Worm (Caenorhabditis elegans) whole organism, late embryonic: ENCODE results near the gene C09E8.1.
A peak's percentile ranks its signal among the peaks of the same experiment; 100 is the strongest.
"Not testable (repeated sequence)": the region's sequence is repeated elsewhere in the genome, so short reads cannot be mapped to it uniquely, and the experiment has no call there.

Experiments
- F13H6.1 ChIP-seq: sonication (generic microtip); optimal IDR thresholded peaks from 2 replicates; lab custom pipeline; 2016; ENCODE audit warnings: missing genetic modification characterization, missing compliant biosample characterization
- K02D7.2 ChIP-seq: sonication (generic microtip); optimal IDR thresholded peaks from 2 replicates; lab custom pipeline; 2017; ENCODE audit warnings: mild to moderate bottlenecking, missing genetic modification characterization, missing compliant biosample characterization
- T23F11.4 ChIP-seq: fragments of 200-800 bp; sonication (Bioruptor generic); optimal IDR thresholded peaks from 2 replicates; lab custom pipeline; 2018; ENCODE audit warnings: mild to moderate bottlenecking, missing genetic modification characterization, missing compliant biosample characterization
- ama-1 ChIP-seq: fragments of 150-350 bp; optimal IDR thresholded peaks from 2 replicates; lab custom pipeline; 2014
- ceh-14 ChIP-seq: sonication (generic microtip); optimal IDR thresholded peaks from 2 replicates; lab custom pipeline; 2016; ENCODE audit warnings: missing genotype, missing genetic modification characterization, missing compliant biosample characterization
- ceh-18 ChIP-seq: sonication (generic microtip); optimal IDR thresholded peaks from 2 replicates; lab custom pipeline; 2016; ENCODE audit warnings: missing genetic modification characterization, missing compliant biosample characterization
- ceh-19 ChIP-seq: fragments of 200-800 bp; sonication (Bioruptor generic); optimal IDR thresholded peaks from 2 replicates; lab custom pipeline; 2018; ENCODE audit warnings: mild to moderate bottlenecking, missing genetic modification characterization, missing compliant biosample characterization
- ceh-2 ChIP-seq: sonication (generic microtip); optimal IDR thresholded peaks from 2 replicates; lab custom pipeline; 2016; ENCODE audit warnings: missing genotype, missing genetic modification characterization, missing compliant biosample characterization
- ceh-22 ChIP-seq: sonication (generic microtip); optimal IDR thresholded peaks from 2 replicates; lab custom pipeline; 2017; ENCODE audit warnings: missing biosample characterization, missing genetic modification characterization
- ceh-31 ChIP-seq: sonication (generic microtip); optimal IDR thresholded peaks from 2 replicates; lab custom pipeline; 2016; ENCODE audit warnings: missing genetic modification characterization, missing compliant biosample characterization
- ceh-45 ChIP-seq: fragments of 200-800 bp; sonication (Bioruptor generic); IDR thresholded peaks from 2 replicates; pipeline ENCODE4 v1.3.6; 2022; ENCODE audit warnings: missing genetic modification reagents, missing genetic modification characterization, missing compliant biosample characterization
- ceh-6 ChIP-seq: fragments of 200-800 bp; sonication (Bioruptor generic); optimal IDR thresholded peaks from 2 replicates; lab custom pipeline; 2018; ENCODE audit warnings: mild to moderate bottlenecking, missing genetic modification characterization, missing compliant biosample characterization
- che-1 ChIP-seq: sonication (generic microtip); optimal IDR thresholded peaks from 2 replicates; lab custom pipeline; 2016; ENCODE audit warnings: mild to moderate bottlenecking, missing genetic modification characterization, missing compliant biosample characterization
- dmd-4 ChIP-seq: sonication (generic microtip); optimal IDR thresholded peaks from 2 replicates; lab custom pipeline; 2016; ENCODE audit warnings: borderline replicate concordance, missing genetic modification characterization, missing compliant biosample characterization
- elt-2 ChIP-seq: sonication (generic microtip); optimal IDR thresholded peaks from 2 replicates; lab custom pipeline; 2016; ENCODE audit warnings: missing genetic modification reagents, missing genetic modification characterization, missing compliant biosample characterization
- elt-4 ChIP-seq: sonication (generic microtip); optimal IDR thresholded peaks from 2 replicates; lab custom pipeline; 2016; ENCODE audit warnings: missing genetic modification characterization, missing compliant biosample characterization
- ets-4 ChIP-seq: sonication (generic microtip); optimal IDR thresholded peaks from 2 replicates; lab custom pipeline; 2016; ENCODE audit warnings: missing genetic modification characterization, missing compliant biosample characterization
- fkh-6 ChIP-seq: sonication (generic microtip); optimal IDR thresholded peaks from 2 replicates; lab custom pipeline; 2016; ENCODE audit warnings: missing genetic modification characterization, missing compliant biosample characterization
- gmeb-2 ChIP-seq: sonication (generic microtip); optimal IDR thresholded peaks from 2 replicates; lab custom pipeline; 2016; ENCODE audit warnings: missing genetic modification characterization, inconsistent platforms, missing compliant biosample characterization
- hlh-6 ChIP-seq: sonication (generic microtip); optimal IDR thresholded peaks from 2 replicates; lab custom pipeline; 2016; ENCODE audit warnings: missing genotype, missing genetic modification characterization, missing compliant biosample characterization
- hlh-8 ChIP-seq: sonication (generic microtip); optimal IDR thresholded peaks from 2 replicates; lab custom pipeline; 2016; ENCODE audit warnings: missing genotype, missing genetic modification characterization, missing compliant biosample characterization
- madf-2 ChIP-seq: sonication (generic microtip); optimal IDR thresholded peaks from 2 replicates; lab custom pipeline; 2017; ENCODE audit warnings: missing genetic modification characterization, missing compliant biosample characterization
- nfya-1 ChIP-seq: sonication (generic microtip); optimal IDR thresholded peaks from 2 replicates; lab custom pipeline; 2017; ENCODE audit warnings: missing genetic modification characterization, mild to moderate bottlenecking, missing compliant biosample characterization, antibody characterized with exemption, moderate library complexity
- odd-2 ChIP-seq: sonication (generic microtip); optimal IDR thresholded peaks from 2 replicates; lab custom pipeline; 2017; ENCODE audit warnings: antibody characterized with exemption, mild to moderate bottlenecking, missing genetic modification characterization, missing compliant biosample characterization
- pag-3 ChIP-seq: sonication (generic microtip); optimal IDR thresholded peaks from 2 replicates; lab custom pipeline; 2016; ENCODE audit warnings: missing compliant biosample characterization, missing genetic modification characterization, borderline replicate concordance
- pha-4 ChIP-seq: fragments of 150-350 bp; optimal IDR thresholded peaks from 2 replicates; lab custom pipeline; 2018; ENCODE audit warnings: missing biosample characterization, missing genetic modification reagents, missing genetic modification characterization
- pros-1 ChIP-seq: fragments of 150-350 bp; optimal IDR thresholded peaks from 2 replicates; lab custom pipeline; 2014; ENCODE audit warnings: missing biosample characterization, missing genetic modification reagents, missing genetic modification characterization
- sox-4 ChIP-seq: sonication (generic microtip); optimal IDR thresholded peaks from 2 replicates; lab custom pipeline; 2017; ENCODE audit warnings: mild to moderate bottlenecking, missing genetic modification characterization, inconsistent platforms, missing compliant biosample characterization
- unc-3 ChIP-seq, 2 experiments: fragments of 200-800 bp in 1 of 2; sonication (Bioruptor generic) in 1 of 2; sonication (generic microtip) in 1 of 2; conservative IDR thresholded peaks in 1 of 2; optimal IDR thresholded peaks in 1 of 2; 2 replicates each; pipeline versions ENCODE4 v1.3.6 to Lab custom; 2016 to 2022; ENCODE audit warnings: missing compliant biosample characterization in 2 of 2, missing genetic modification characterization in 2 of 2, missing genetic modification reagents in 1 of 2
- unc-42 ChIP-seq: sonication (generic microtip); optimal IDR thresholded peaks from 2 replicates; lab custom pipeline; 2016; ENCODE audit warnings: missing genotype, missing genetic modification characterization, missing compliant biosample characterization
- ztf-16 ChIP-seq: sonication (generic microtip); optimal IDR thresholded peaks from 2 replicates; lab custom pipeline; 2017; ENCODE audit warnings: missing genetic modification characterization, missing compliant biosample characterization

Gene C09E8.1

ce11 chrII:511968-512367 lies 44.3 kb upstream of the C09E8.1 start:
- TF ChIP-seq ceh-45 (GFP tag; lab: Robert Waterston, UW) (no peak), ceh-19 (GFP tag; lab: Kevin White, UChicago) (no peak), pag-3 (tag; lab: Kevin White, UChicago) (no peak), gmeb-2 (no peak), unc-42 (tag; lab: Kevin White, UChicago) (no peak), unc-3 (GFP tag; conservative IDR thresholded peaks at IDR 0.05; lab: Robert Waterston, UW) (no peak), unc-3 (tag; optimal IDR thresholded peaks at IDR 0.05; lab: Kevin White, UChicago) (no peak), ets-4 (tag; lab: Kevin White, UChicago) (no peak), T23F11.4 (GFP tag; lab: Kevin White, UChicago) (no peak), ceh-22 (tag; lab: Kevin White, UChicago) (no peak), ztf-16 (tag; lab: Kevin White, UChicago) (no peak)

ce11 chrII:512630-513029 lies 43.7 kb upstream of the C09E8.1 start:
- TF ChIP-seq madf-2 (no peak), unc-42 (tag; lab: Kevin White, UChicago) (no peak)
- TF ChIP-seq, all 69 proteins: peak for 0

ce11 chrII:515765-516164 lies 40.5 kb upstream of the C09E8.1 start, which contains the start of gene mab-9:
TSS of gene mab-9 (plus strand) at chrII:516024.
- TF ChIP-seq nfya-1 (peak; percentile 76), ceh-2 (no peak)

ce11 chrII:521720-522119 lies 34.6 kb upstream of the C09E8.1 start:
- TF ChIP-seq F13H6.1 (tag; lab: Kevin White, UChicago) (no peak), unc-42 (tag; lab: Kevin White, UChicago) (no peak), dmd-4 (no peak), elt-2 (tag; lab: Kevin White, UChicago) (peak; percentile 90), ceh-6 (GFP tag; lab: Kevin White, UChicago) (no peak)

ce11 chrII:522302-522701 lies 34.0 kb upstream of the C09E8.1 start, which contains the start of gene slc-36.2:
TSS of gene slc-36.2 (plus strand) at chrII:522602.
- TF ChIP-seq che-1 (tag; lab: Kevin White, UChicago) (no peak), ceh-45 (GFP tag; lab: Robert Waterston, UW) (no peak), K02D7.2 (tag; lab: Kevin White, UChicago) (no peak)

- no peak for TF ChIP-seq elt-2 (tag; lab: Kevin White, UChicago)
- no peak for TF ChIP-seq pag-3 (tag; lab: Kevin White, UChicago)
- peak; percentile 32 for TF ChIP-seq ceh-18 (tag; lab: Kevin White, UChicago)
- TF ChIP-seq pha-4: no peak
- no peak for TF ChIP-seq hlh-8 (tag; lab: Kevin White, UChicago)
- no peak for TF ChIP-seq ceh-14 (tag; lab: Kevin White, UChicago)
- TF ChIP-seq, all 69 proteins: peak for 1
Observed at ce11 chrII:526375-526774, 29.9 kb upstream of the C09E8.1 start, which contains the start of gene lgc-34. TSS of gene lgc-34 (plus strand) at chrII:526574.

- TF ChIP-seq hlh-6 (tag; lab: Kevin White, UChicago); elt-4 (tag; lab: Kevin White, UChicago); ama-1 (lab: Kevin White, UChicago): not testable (repeated sequence)
Observed at ce11 chrII:535226-535625, 21.1 kb upstream of the C09E8.1 start, which contains the start of gene T27A1.3. TSS of gene T27A1.3 (plus strand) at chrII:535526.

- TF ChIP-seq fkh-6 (tag; lab: Kevin White, UChicago) (no peak), T23F11.4 (GFP tag; lab: Kevin White, UChicago) (no peak), pros-1 (tag; lab: Kevin White, UChicago) (no peak), ceh-31 (tag; lab: Kevin White, UChicago) (no peak), sox-4 (tag; lab: Kevin White, UChicago) (no peak), pha-4 (no peak), odd-2 (tag; lab: Kevin White, UChicago) (no peak)
Observed at ce11 chrII:536775-537174, 19.5 kb upstream of the C09E8.1 start, which contains the start of gene T27A1.2. TSS of gene T27A1.2 (minus strand) at chrII:536875.
